Worm (Caenorhabditis elegans) whole organism, L1 larva: ENCODE data around the gene sri-73.

Source experiments
- C04F5.9 ChIP-seq: sonication (generic microtip); optimal IDR thresholded peaks from 2 replicates; lab custom pipeline; 2016; ENCODE audit warnings: missing genetic modification characterization, missing compliant biosample characterization
- C34B4.2 ChIP-seq: sonication (generic microtip); optimal IDR thresholded peaks from 2 replicates; lab custom pipeline; 2017; ENCODE audit warnings: mild to moderate bottlenecking, missing genetic modification characterization, missing compliant biosample characterization
- Y116A8C.19 ChIP-seq: sonication (generic microtip); optimal IDR thresholded peaks from 2 replicates; lab custom pipeline; 2016; ENCODE audit warnings: missing compliant biosample characterization, missing genetic modification characterization, borderline replicate concordance
- aha-1 ChIP-seq: fragments of 150-350 bp; optimal IDR thresholded peaks from 2 replicates; lab custom pipeline; 2014; ENCODE audit warnings: missing biosample characterization, missing genetic modification characterization
- ama-1 ChIP-seq: fragments of 150-350 bp; optimal IDR thresholded peaks from 2 replicates; lab custom pipeline; 2014
- ceh-63 ChIP-seq: fragments of 200-800 bp; sonication (Bioruptor generic); optimal IDR thresholded peaks from 2 replicates; lab custom pipeline; 2018; ENCODE audit warnings: mild to moderate bottlenecking, missing genetic modification characterization, missing compliant biosample characterization
- ceh-8 ChIP-seq: fragments of 200-800 bp; sonication (Bioruptor generic); optimal IDR thresholded peaks from 2 replicates; lab custom pipeline; 2018; ENCODE audit warnings: mild to moderate bottlenecking, missing genetic modification characterization, moderate library complexity, missing compliant biosample characterization
- ces-1 ChIP-seq: fragments of 150-350 bp; optimal IDR thresholded peaks from 2 replicates; lab custom pipeline; 2014; ENCODE audit warnings: missing biosample characterization, missing genetic modification reagents, missing genetic modification characterization
- dsc-1 ChIP-seq: sonication (generic microtip); optimal IDR thresholded peaks from 2 replicates; lab custom pipeline; 2016; ENCODE audit warnings: mild to moderate bottlenecking, missing genetic modification characterization, missing compliant biosample characterization
- efl-1 ChIP-seq, 4 experiments: fragments of 150-350 bp; optimal IDR thresholded peaks in 3 of 4; peaks in 1 of 4; 1 replicate in 1 of 4; 2 replicates in 3 of 4; lab custom pipeline; 2014; ENCODE audit warnings: missing biosample characterization in 2 of 4, missing genetic modification characterization in 2 of 4, missing genetic modification reagents in 2 of 4
- egl-27 ChIP-seq, 2 experiments: fragments of 150-350 bp in 1 of 2; sonication (generic microtip); optimal IDR thresholded peaks; 3 replicates each; lab custom pipeline; 2017 to 2018; ENCODE audit warnings: missing biosample characterization in 2 of 2, missing genetic modification characterization in 2 of 2, missing genetic modification reagents in 2 of 2
- elt-3 ChIP-seq, 6 experiments: fragments of 150-350 bp in 1 of 6; sonication (generic microtip); optimal IDR thresholded peaks; 2 replicates each; lab custom pipeline; 2017 to 2018; ENCODE audit warnings: missing biosample characterization in 6 of 6, missing genetic modification characterization in 6 of 6, inconsistent platforms in 1 of 6
- fkh-10 ChIP-seq: sonication (generic microtip); optimal IDR thresholded peaks from 2 replicates; lab custom pipeline; 2017; ENCODE audit warnings: missing biosample characterization, missing genetic modification reagents, missing genetic modification characterization
- fkh-4 ChIP-seq: sonication (generic microtip); optimal IDR thresholded peaks from 2 replicates; lab custom pipeline; 2016; ENCODE audit warnings: missing compliant biosample characterization, missing genetic modification characterization, borderline replicate concordance
- hlh-4 ChIP-seq: sonication (generic microtip); optimal IDR thresholded peaks from 2 replicates; lab custom pipeline; 2016; ENCODE audit warnings: mild to moderate bottlenecking, missing genetic modification characterization, missing compliant biosample characterization
- isw-1 ChIP-seq: fragments of 200-800 bp; sonication (Bioruptor generic); IDR thresholded peaks from 2 replicates; pipeline ENCODE4 v1.3.6; 2022; ENCODE audit warnings: missing genetic modification characterization, missing compliant biosample characterization
- lin-14 ChIP-seq: fragments of 200-800 bp; sonication (Bioruptor generic); optimal IDR thresholded peaks from 2 replicates; lab custom pipeline; 2018; ENCODE audit warnings: mild to moderate bottlenecking, missing genetic modification characterization, moderate library complexity, missing compliant biosample characterization
- nhr-11 ChIP-seq: fragments of 150-350 bp; optimal IDR thresholded peaks from 2 replicates; lab custom pipeline; 2014; ENCODE audit warnings: missing biosample characterization, missing genetic modification characterization
- nhr-19 ChIP-seq: fragments of 200-800 bp; sonication (Bioruptor generic); conservative IDR thresholded peaks from 2 replicates; pipeline ENCODE4 v1.3.6; 2022; ENCODE audit warnings: missing genetic modification characterization, missing compliant biosample characterization
- nhr-20 ChIP-seq: sonication (generic microtip); optimal IDR thresholded peaks from 2 replicates; lab custom pipeline; 2016; ENCODE audit warnings: mild to moderate bottlenecking, missing genetic modification characterization, missing compliant biosample characterization
- nhr-84 ChIP-seq: sonication (generic microtip); optimal IDR thresholded peaks from 2 replicates; lab custom pipeline; 2017; ENCODE audit warnings: missing biosample characterization, missing genetic modification characterization
- nhr-90 ChIP-seq: sonication (generic microtip); optimal IDR thresholded peaks from 2 replicates; lab custom pipeline; 2016; ENCODE audit warnings: mild to moderate bottlenecking, missing genetic modification characterization, missing compliant biosample characterization; ENCODE audit not compliant: poor library complexity
- pag-3 ChIP-seq: sonication (generic microtip); optimal IDR thresholded peaks from 2 replicates; lab custom pipeline; 2017; ENCODE audit warnings: missing genetic modification characterization, mild to moderate bottlenecking, missing compliant biosample characterization, antibody characterized with exemption, borderline replicate concordance; ENCODE audit not compliant: insufficient read depth
- pax-3 ChIP-seq: fragments of 200-800 bp; sonication (Bioruptor generic); optimal IDR thresholded peaks from 2 replicates; lab custom pipeline; 2018; ENCODE audit warnings: mild to moderate bottlenecking, missing genetic modification characterization, moderate library complexity, missing compliant biosample characterization
- pqm-1 ChIP-seq: sonication (generic microtip); optimal IDR thresholded peaks from 3 replicates; lab custom pipeline; 2017; ENCODE audit warnings: missing biosample characterization, missing genetic modification characterization
- rnt-1 ChIP-seq: sonication (generic microtip); optimal IDR thresholded peaks from 2 replicates; lab custom pipeline; 2016; ENCODE audit warnings: mild to moderate bottlenecking, missing genetic modification characterization, moderate library complexity, missing compliant biosample characterization
- sptf-1 ChIP-seq: fragments of 150-350 bp; optimal IDR thresholded peaks from 2 replicates; lab custom pipeline; 2014; ENCODE audit warnings: missing biosample characterization, missing genetic modification characterization
- sup-37 ChIP-seq: fragments of 200-800 bp; sonication (Bioruptor generic); optimal IDR thresholded peaks from 2 replicates; lab custom pipeline; 2018; ENCODE audit warnings: mild to moderate bottlenecking, missing genetic modification characterization, missing compliant biosample characterization
- unc-130 ChIP-seq: fragments of 150-350 bp; optimal IDR thresholded peaks from 2 replicates; lab custom pipeline; 2017; ENCODE audit warnings: missing biosample characterization, missing genetic modification characterization, inconsistent platforms
- unc-30 ChIP-seq: sonication (generic microtip); optimal IDR thresholded peaks from 2 replicates; lab custom pipeline; 2017; ENCODE audit warnings: missing biosample characterization, missing genetic modification characterization
- zag-1 ChIP-seq: fragments of 150-350 bp; optimal IDR thresholded peaks from 2 replicates; lab custom pipeline; 2014; ENCODE audit warnings: missing biosample characterization, missing genetic modification characterization

The sri-73 gene

ce11 chrV:609671-610070, 43.8 kb upstream of the sri-73 start, which contains the start of gene srlf-36:
Gene srlf-36, minus strand, starts transcription at chrV:609771.
- TF ChIP-seq unc-30 (tag; lab: Kevin White, UChicago): no peak
- no peak for TF ChIP-seq Y116A8C.19
- no peak for TF ChIP-seq nhr-19 (GFP tag; lab: Robert Waterston, UW)
- TF ChIP-seq nhr-84 (tag; lab: Kevin White, UChicago): no peak
- TF ChIP-seq pag-3 (tag; lab: Kevin White, UChicago): no peak
- no peak for TF ChIP-seq pqm-1
- no peak for TF ChIP-seq hlh-4 (tag; lab: Kevin White, UChicago)
- TF ChIP-seq lin-14 (GFP tag; lab: Kevin White, UChicago): no peak
- TF ChIP-seq dsc-1 (tag; lab: Kevin White, UChicago): no peak
- no peak for TF ChIP-seq C34B4.2 (tag; lab: Kevin White, UChicago)

- TF ChIP-seq ces-1 (GFP tag; lab: Kevin White, UChicago) (no peak), C04F5.9 (tag; lab: Kevin White, UChicago) (no peak), ceh-63 (GFP tag; lab: Kevin White, UChicago) (no peak), ama-1 (lab: Kevin White, UChicago) (no peak), zag-1 (tag; lab: Kevin White, UChicago) (no peak), lin-14 (GFP tag; lab: Kevin White, UChicago) (no peak), isw-1 (GFP tag; lab: Robert Waterston, UW) (no peak), fkh-4 (tag; lab: Kevin White, UChicago) (no peak), nhr-11 (tag; lab: Kevin White, UChicago) (no peak), nhr-20 (tag; lab: Kevin White, UChicago) (no peak), unc-30 (tag; lab: Kevin White, UChicago) (no peak), sptf-1 (tag; lab: Kevin White, UChicago) (no peak), pax-3 (tag; lab: Kevin White, UChicago) (no peak)
Measured at ce11 chrV:608844-609243, 43.0 kb upstream of the sri-73 start, which contains the start of gene srw-109. Gene srw-109, minus strand, starts transcription at chrV:608944.

ce11 chrV:604105-604504, 38.2 kb upstream of the sri-73 start, which contains the start of gene srlf-37:
Gene srlf-37, minus strand, starts transcription at chrV:604205.
- TF ChIP-seq egl-27 (tag; optimal IDR thresholded peaks at IDR 0.05; lab: Kevin White, UChicago): no peak
- no peak for TF ChIP-seq aha-1 (tag; lab: Kevin White, UChicago)
- TF ChIP-seq nhr-11 (tag; lab: Kevin White, UChicago): no peak
- no peak for TF ChIP-seq rnt-1 (tag; lab: Kevin White, UChicago)
- no peak for TF ChIP-seq elt-3 (tag; optimal IDR thresholded peaks at IDR 0.05; lab: Kevin White, UChicago)
- TF ChIP-seq nhr-90: no peak
- TF ChIP-seq Y116A8C.19: no peak
- no peak for TF ChIP-seq sup-37 (GFP tag; lab: Kevin White, UChicago)

ce11 chrV:600231-600630, 34.3 kb upstream of the sri-73 start, which contains the start of gene nhr-251:
Gene nhr-251, plus strand, starts transcription at chrV:600531.
- TF ChIP-seq unc-130 (tag; lab: Kevin White, UChicago): no peak
- TF ChIP-seq pag-3 (tag; lab: Kevin White, UChicago): no peak
- TF ChIP-seq fkh-10 (GFP tag; lab: Kevin White, UChicago): no peak
- TF ChIP-seq rnt-1 (tag; lab: Kevin White, UChicago): no peak
- no peak for TF ChIP-seq ceh-8

DNA sequence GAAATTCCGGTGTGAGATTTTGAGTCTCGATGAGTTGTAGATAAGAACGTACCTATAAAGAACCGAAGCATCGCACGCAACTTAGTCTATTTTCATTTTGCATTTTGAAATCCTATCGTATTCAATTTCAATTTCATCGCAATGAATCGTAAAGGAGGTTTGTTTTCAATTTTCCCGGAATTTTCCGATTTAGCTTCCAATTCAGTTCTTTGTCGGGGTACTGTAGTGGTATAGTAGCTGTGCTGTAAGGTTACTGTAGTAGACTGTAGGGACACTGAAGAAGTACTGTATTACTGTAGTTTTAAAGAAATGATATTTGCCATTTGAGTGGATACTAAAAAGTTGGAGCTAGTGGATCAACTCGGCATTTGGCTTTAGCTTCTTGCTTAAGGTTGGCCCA, 33.9 kb upstream of the sri-73 start:
- TF ChIP-seq efl-1 (optimal IDR thresholded peaks at IDR 0.05; lab: Kevin White, UChicago): no peak
- peak in 1 of 2 experiments; percentile 3 for TF ChIP-seq efl-1 (GFP tag; optimal IDR thresholded peaks at IDR 0.05 in 1 of 2; lab: Kevin White, UChicago)
- TF ChIP-seq dsc-1 (tag; lab: Kevin White, UChicago): no peak
